Fruit fly (Drosophila melanogaster) whole organism, embryonic: ENCODE results near the gene MICAL-like.

ENCODE experiments used
- Atf-2 ChIP-seq: fragments of 200-800 bp; sonication (Bioruptor generic); optimal IDR thresholded peaks from 2 replicates; lab custom pipeline; 2016; ENCODE audit warnings: missing biosample characterization, missing genetic modification characterization
- CG10147 ChIP-seq: fragments of 200-800 bp; sonication (Bioruptor generic); optimal IDR thresholded peaks from 2 replicates; lab custom pipeline; 2019; ENCODE audit warnings: missing biosample characterization, mild to moderate bottlenecking, missing genetic modification characterization, moderate library complexity
- CG10959 ChIP-seq: fragments of 200-800 bp; sonication (Bioruptor generic); IDR thresholded peaks from 2 replicates; pipeline ENCODE4 v1.3.6; 2022; ENCODE audit warnings: missing biosample characterization, missing genetic modification characterization
- CG10979 ChIP-seq: fragments of 200-800 bp; sonication (Bioruptor generic); optimal IDR thresholded peaks from 2 replicates; lab custom pipeline; 2018; ENCODE audit warnings: missing biosample characterization, mild to moderate bottlenecking, missing genetic modification characterization, moderate library complexity
- CG11456 ChIP-seq: fragments of 200-800 bp; sonication (Bioruptor generic); IDR thresholded peaks from 3 replicates; pipeline ENCODE4 v1.3.6; 2022; ENCODE audit warnings: missing biosample characterization, missing genetic modification characterization
- CG11695 ChIP-seq: fragments of 200-800 bp; sonication (Bioruptor generic); IDR thresholded peaks from 3 replicates; pipeline ENCODE4 v1.3.6; 2022; ENCODE audit warnings: missing biosample characterization, missing genetic modification characterization
- CG12769 ChIP-seq: fragments of 200-800 bp; sonication (Bioruptor generic); optimal IDR thresholded peaks from 2 replicates; lab custom pipeline; 2019; ENCODE audit warnings: missing biosample characterization, mild to moderate bottlenecking, missing genetic modification characterization, moderate library complexity
- CG14965 ChIP-seq: fragments of 200-800 bp; sonication (Bioruptor generic); optimal IDR thresholded peaks from 2 replicates; lab custom pipeline; 2016; ENCODE audit warnings: missing biosample characterization, missing genetic modification characterization, borderline replicate concordance
- CG2202 ChIP-seq: fragments of 200-800 bp; sonication (Bioruptor generic); optimal IDR thresholded peaks from 2 replicates; lab custom pipeline; 2018; ENCODE audit warnings: missing biosample characterization, mild to moderate bottlenecking, missing genetic modification characterization
- CG33557 ChIP-seq: fragments of 200-800 bp; sonication (Bioruptor generic); optimal IDR thresholded peaks from 2 replicates; lab custom pipeline; 2019; ENCODE audit warnings: missing biosample characterization, mild to moderate bottlenecking, missing genetic modification characterization, moderate library complexity
- CG4404 ChIP-seq: fragments of 200-800 bp; sonication (Bioruptor generic); IDR thresholded peaks from 2 replicates; pipeline ENCODE4 v1.3.6; 2022; ENCODE audit warnings: missing biosample characterization, missing genetic modification characterization
- CG4820 ChIP-seq: fragments of 200-800 bp; sonication (Bioruptor generic); optimal IDR thresholded peaks from 3 replicates; lab custom pipeline; 2016; ENCODE audit warnings: missing biosample characterization, missing genetic modification characterization
- CG5180 ChIP-seq: fragments of 200-800 bp; sonication (Bioruptor generic); optimal IDR thresholded peaks from 3 replicates; lab custom pipeline; 2017; ENCODE audit warnings: missing biosample characterization, missing genetic modification characterization, mild to moderate bottlenecking, moderate library complexity, missing genetic modification reagents
- CG5953 ChIP-seq: fragments of 200-800 bp; sonication (Bioruptor generic); IDR thresholded peaks from 2 replicates; pipeline ENCODE4 v1.3.6; 2022; ENCODE audit warnings: missing biosample characterization, missing genetic modification characterization
- CG6254 ChIP-seq: fragments of 200-800 bp; sonication (Bioruptor generic); optimal IDR thresholded peaks from 3 replicates; lab custom pipeline; 2017; ENCODE audit warnings: mild to moderate bottlenecking, missing biosample characterization, missing genetic modification reagents, missing genetic modification characterization
- CG6654 ChIP-seq: fragments of 200-800 bp; sonication (Bioruptor generic); optimal IDR thresholded peaks from 2 replicates; lab custom pipeline; 2017; ENCODE audit warnings: missing biosample characterization, mild to moderate bottlenecking, missing genetic modification characterization
- CG6765 ChIP-seq: fragments of 200-800 bp; sonication (Bioruptor generic); optimal IDR thresholded peaks from 3 replicates; lab custom pipeline; 2017; ENCODE audit warnings: missing biosample characterization, mild to moderate bottlenecking, missing genetic modification characterization
- CG6791 ChIP-seq: fragments of 200-800 bp; sonication (Bioruptor generic); IDR thresholded peaks from 3 replicates; pipeline ENCODE4 v1.3.6; 2022; ENCODE audit warnings: missing biosample characterization, missing genetic modification characterization; ENCODE audit not compliant: partially characterized antibody
- CG7786 ChIP-seq: fragments of 200-800 bp; sonication (Bioruptor generic); optimal IDR thresholded peaks from 2 replicates; lab custom pipeline; 2016; ENCODE audit warnings: missing biosample characterization, missing genetic modification characterization
- CG7928 ChIP-seq: fragments of 200-800 bp; sonication (Bioruptor generic); optimal IDR thresholded peaks from 2 replicates; lab custom pipeline; 2017; ENCODE audit warnings: missing biosample characterization, mild to moderate bottlenecking, missing genetic modification characterization
- CG8290 ChIP-seq, 3 experiments: fragments of 200-800 bp; sonication (Bioruptor generic); optimal IDR thresholded peaks; 2 replicates each; lab custom pipeline; 2016 to 2019; ENCODE audit warnings: missing biosample characterization in 3 of 3, missing genetic modification characterization in 3 of 3, mild to moderate bottlenecking in 2 of 3, moderate library complexity in 1 of 3
- CG8388 ChIP-seq: fragments of 200-800 bp; sonication (Bioruptor generic); optimal IDR thresholded peaks from 2 replicates; lab custom pipeline; 2019; ENCODE audit warnings: missing biosample characterization, mild to moderate bottlenecking, missing genetic modification characterization, moderate library complexity
- CG8765 ChIP-seq: fragments of 200-800 bp; sonication (Bioruptor generic); IDR thresholded peaks from 2 replicates; pipeline ENCODE4 v1.3.6; 2022; ENCODE audit warnings: missing biosample characterization, missing genetic modification characterization
- CG9932 ChIP-seq: fragments of 200-800 bp; sonication (Bioruptor generic); IDR thresholded peaks from 2 replicates; pipeline ENCODE4 v1.3.6; 2022; ENCODE audit warnings: missing biosample characterization, missing genetic modification characterization
- Eip74EF ChIP-seq, 2 experiments: fragments of 200-800 bp in 1 of 2; fragments of >200 bp in 1 of 2; sonication (Bioruptor generic) in 1 of 2; optimal IDR thresholded peaks; 2 replicates each; lab custom pipeline; 2017 to 2019; ENCODE audit warnings: missing biosample characterization in 2 of 2, missing genetic modification characterization in 2 of 2, mild to moderate bottlenecking in 1 of 2, moderate library complexity in 1 of 2
- Gug ChIP-seq: fragments of 200-800 bp; sonication (Bioruptor generic); IDR thresholded peaks from 4 replicates; pipeline ENCODE4 v1.3.6; 2022; ENCODE audit warnings: missing biosample characterization, missing genetic modification characterization
- Hr78 ChIP-seq, 2 experiments: fragments of 200-800 bp in 1 of 2; fragments of >200 bp in 1 of 2; sonication (Bioruptor generic) in 1 of 2; optimal IDR thresholded peaks; 2 replicates each; lab custom pipeline; 2017 to 2019; ENCODE audit warnings: missing biosample characterization in 2 of 2, missing genetic modification characterization in 2 of 2, mild to moderate bottlenecking in 1 of 2, moderate library complexity in 1 of 2
- Nf-YB ChIP-seq: fragments of 200-800 bp; sonication (Bioruptor generic); optimal IDR thresholded peaks from 3 replicates; lab custom pipeline; 2019; ENCODE audit warnings: missing biosample characterization, mild to moderate bottlenecking, missing genetic modification characterization, moderate library complexity
- Oaz ChIP-seq: fragments of 200-800 bp; sonication (Bioruptor generic); IDR thresholded peaks from 2 replicates; pipeline ENCODE4 v1.3.6; 2022; ENCODE audit warnings: missing biosample characterization, missing genetic modification characterization
- Sry-δ ChIP-seq: fragments of 200-800 bp; sonication (Bioruptor generic); optimal IDR thresholded peaks from 2 replicates; lab custom pipeline; 2016; ENCODE audit warnings: missing biosample characterization, missing genetic modification characterization
- YL-1 ChIP-seq: fragments of 200-800 bp; sonication (Bioruptor generic); optimal IDR thresholded peaks from 3 replicates; lab custom pipeline; 2017; ENCODE audit warnings: missing biosample characterization, mild to moderate bottlenecking, missing genetic modification characterization
- corto ChIP-seq: fragments of 200-800 bp; sonication (Bioruptor generic); optimal IDR thresholded peaks from 2 replicates; lab custom pipeline; 2016; ENCODE audit warnings: missing biosample characterization, mild to moderate bottlenecking, missing genetic modification characterization, moderate library complexity
- dan ChIP-seq: fragments of 200-800 bp; sonication (Bioruptor generic); IDR thresholded peaks from 2 replicates; pipeline ENCODE4 v1.3.6; 2022; ENCODE audit warnings: missing biosample characterization, missing genetic modification characterization
- disco-r ChIP-seq: fragments of 200-800 bp; sonication (Bioruptor generic); optimal IDR thresholded peaks from 2 replicates; lab custom pipeline; 2016; ENCODE audit warnings: missing biosample characterization, missing genetic modification characterization
- fd3F ChIP-seq: fragments of 200-800 bp; sonication (Bioruptor generic); optimal IDR thresholded peaks from 2 replicates; lab custom pipeline; 2018; ENCODE audit warnings: missing biosample characterization, mild to moderate bottlenecking, missing genetic modification characterization, moderate library complexity
- ftz-f1 ChIP-seq: fragments of 200-800 bp; sonication (Bioruptor generic); optimal IDR thresholded peaks from 2 replicates; lab custom pipeline; 2016; ENCODE audit warnings: missing biosample characterization, missing genetic modification characterization
- gt ChIP-seq: fragments of 200-800 bp; sonication (Bioruptor generic); IDR thresholded peaks from 2 replicates; pipeline ENCODE4 v1.3.6; 2022; ENCODE audit warnings: missing biosample characterization, missing genetic modification characterization
- kah ChIP-seq: fragments of 200-800 bp; sonication (Bioruptor generic); optimal IDR thresholded peaks from 2 replicates; lab custom pipeline; 2018; ENCODE audit warnings: missing biosample characterization, mild to moderate bottlenecking, missing genetic modification characterization
- lbe ChIP-seq: fragments of 200-800 bp; sonication (Bioruptor generic); optimal IDR thresholded peaks from 2 replicates; lab custom pipeline; 2016; ENCODE audit warnings: missing biosample characterization, mild to moderate bottlenecking, missing genetic modification characterization
- nerfin-1 ChIP-seq: fragments of 200-800 bp; sonication (Bioruptor generic); optimal IDR thresholded peaks from 3 replicates; lab custom pipeline; 2019; ENCODE audit warnings: missing biosample characterization, mild to moderate bottlenecking, missing genetic modification characterization, moderate library complexity
- sisA ChIP-seq: fragments of 200-800 bp; sonication (Bioruptor generic); IDR thresholded peaks from 2 replicates; pipeline ENCODE4 v1.3.6; 2022; ENCODE audit warnings: missing biosample characterization, missing genetic modification characterization
- slbo ChIP-seq: fragments of 200-800 bp; sonication (Bioruptor generic); IDR thresholded peaks from 2 replicates; pipeline ENCODE4 v1.3.6; 2022; ENCODE audit warnings: missing biosample characterization, missing genetic modification characterization
- tna ChIP-seq: fragments of 200-800 bp; sonication (Bioruptor generic); IDR thresholded peaks from 2 replicates; pipeline ENCODE4 v1.3.6; 2022; ENCODE audit warnings: missing biosample characterization, missing genetic modification characterization; ENCODE audit not compliant: partially characterized antibody
- toy ChIP-seq: fragments of 200-800 bp; sonication (Bioruptor generic); IDR thresholded peaks from 2 replicates; pipeline ENCODE4 v1.3.6; 2022; ENCODE audit warnings: missing biosample characterization, missing genetic modification characterization
- trem ChIP-seq: fragments of 200-800 bp; optimal IDR thresholded peaks from 3 replicates; lab custom pipeline; 2019; ENCODE audit warnings: missing biosample characterization, mild to moderate bottlenecking, missing genetic modification characterization, moderate library complexity
- twi ChIP-seq: fragments of 200-800 bp; optimal IDR thresholded peaks from 2 replicates; lab custom pipeline; 2019; ENCODE audit warnings: missing biosample characterization, mild to moderate bottlenecking, missing genetic modification characterization, moderate library complexity
- tx ChIP-seq: fragments of 200-800 bp; sonication (Bioruptor generic); optimal IDR thresholded peaks from 2 replicates; lab custom pipeline; 2016; ENCODE audit warnings: missing biosample characterization, missing genetic modification characterization
- vvl ChIP-seq: fragments of 200-800 bp; sonication (Bioruptor generic); IDR thresholded peaks from 2 replicates; pipeline ENCODE4 v1.3.6; 2022; ENCODE audit warnings: missing biosample characterization, missing genetic modification characterization

MICAL-like gene

dm6 chr3L:13022160-13022853 is 7.2 kb upstream of the MICAL-like start, which contains the start of gene Adk2 (continued):
- TF ChIP-seq CG6254 (GFP tag; lab: Kevin White, UChicago) (no peak), CG5180 (GFP tag; lab: Kevin White, UChicago) (no peak), tx (no peak), Nf-YB (no peak), twi (tag; lab: Kevin White, UChicago) (peak; percentile 4), CG6791 (peak; percentile 58; the same call in 2 of the 3 replicates), CG8290 (GFP tag; optimal IDR thresholded peaks at IDR 0.05; lab: Kevin White, UChicago) (no peak), CG8290 (tag; optimal IDR thresholded peaks at IDR 0.05; lab: Kevin White, UChicago) (peak in 1 of 2 experiments; percentile 55), ftz-f1 (GFP tag; lab: Kevin White, UChicago) (no peak), YL-1 (peak; percentile 66), dan (GFP tag; lab: Robert Waterston, UW) (no peak), vvl (GFP tag; lab: Robert Waterston, UW) (peak; percentile 56), CG9932 (GFP tag; lab: Robert Waterston, UW) (peak; percentile 76), CG8765 (GFP tag; lab: Robert Waterston, UW) (no peak), toy (no peak; the same call in 1 of the 2 replicates), gt (GFP tag; lab: Robert Waterston, UW) (0 out of 2 replicates have a peak, but pooled peaks have one; percentile 14), CG12769 (tag; lab: Kevin White, UChicago) (peak; percentile 48), CG2202 (tag; lab: Kevin White, UChicago) (no peak), corto (GFP tag; lab: Kevin White, UChicago) (no peak), Sry-δ (GFP tag; lab: Kevin White, UChicago) (no peak), CG4820 (GFP tag; lab: Kevin White, UChicago) (no peak), CG33557 (GFP tag; lab: Kevin White, UChicago) (no peak), CG5953 (GFP tag; lab: Robert Waterston, UW) (peak; percentile 42; the same call in 1 of the 2 replicates), fd3F (GFP tag; lab: Kevin White, UChicago) (no peak), CG6654 (GFP tag; lab: Kevin White, UChicago) (no peak), nerfin-1 (peak; percentile 74), kah (peak; percentile 58), sisA (GFP tag; lab: Robert Waterston, UW) (peak; percentile 47), CG10959 (GFP tag; lab: Robert Waterston, UW) (peak; percentile 29; the same call in 1 of the 2 replicates), CG4404 (no peak), Oaz (GFP tag; lab: Robert Waterston, UW) (no peak), Atf-2 (GFP tag; lab: Kevin White, UChicago) (no peak), CG10147 (no peak), CG14965 (GFP tag; lab: Kevin White, UChicago) (no peak), trem (no peak), Gug (GFP tag; lab: Robert Waterston, UW) (peak; percentile 67), tna (GFP tag; lab: Robert Waterston, UW) (no peak), CG8388 (GFP tag; lab: Kevin White, UChicago) (no peak), CG10979 (tag; lab: Kevin White, UChicago) (no peak), CG7928 (GFP tag; lab: Kevin White, UChicago) (no peak), slbo (GFP tag; lab: Robert Waterston, UW) (peak; percentile 79), CG7786 (GFP tag; lab: Kevin White, UChicago) (no peak), Eip74EF (GFP tag; optimal IDR thresholded peaks at IDR 0.05; lab: Kevin White, UChicago) (no peak), disco-r (GFP tag; lab: Kevin White, UChicago) (no peak), Hr78 (GFP tag; optimal IDR thresholded peaks at IDR 0.05; lab: Kevin White, UChicago) (no peak), CG11456 (peak; percentile 67; the same call in 1 of the 3 replicates), lbe (GFP tag; lab: Kevin White, UChicago) (no peak), CG6765 (GFP tag; lab: Kevin White, UChicago) (no peak), CG11695 (GFP tag; lab: Robert Waterston, UW) (0 out of 3 replicates have a peak, but pooled peaks have one; percentile 14)
